Worm (Caenorhabditis elegans) whole organism, L4/young adult: Measurements from ENCODE around the gene Y73C8B.9.

Source experiments
- W03F9.2 ChIP-seq: fragments of 150-350 bp; optimal IDR thresholded peaks from 2 replicates; lab custom pipeline; 2014; ENCODE audit warnings: missing biosample characterization, missing genetic modification characterization
- dao-5 ChIP-seq: sonication (generic microtip); optimal IDR thresholded peaks from 2 replicates; lab custom pipeline; 2016; ENCODE audit warnings: missing genotype, missing genetic modification characterization, moderate library complexity, missing compliant biosample characterization

- no peak for TF ChIP-seq dao-5 (tag; lab: Kevin White, UChicago)
- TF ChIP-seq W03F9.2 = no peak
Observed at ce11 chrV:3145241-3145640, 48.1 kb upstream of the Y73C8B.9 start.
